Worm (Caenorhabditis elegans): ENCODE data around the gene srh-236.

- TF ChIP-seq klf-2 (GFP tag; conservative IDR thresholded peaks at IDR 0.05), result no peak
- TF ChIP-seq ztf-23 (GFP tag; IDR thresholded peaks at IDR 0.05), result no peak
These were observed 904 bp upstream of the srh-236 start, which contains the start of gene srh-113 for ce11 chrV:17212743-17213142.
